Fruit fly (Drosophila melanogaster): ENCODE data around the gene bin.

bin gene

dm6 chr3L:6999993-7000392 lies 9.6 kb downstream of the bin start:
- TF ChIP-seq pan (optimal IDR thresholded peaks at IDR 0.05) (no peak), CG8478 (optimal IDR thresholded peaks at IDR 0.05) (no peak)

dm6 chr3L:7001855-7002254 lies 11.4 kb downstream of the bin start:
- TF ChIP-seq usp (GFP tag; optimal IDR thresholded peaks at IDR 0.05) (no peak), EcR (GFP tag; optimal IDR thresholded peaks at IDR 0.05) (no peak), CG8478 (optimal IDR thresholded peaks at IDR 0.05) (no peak)

DNA sequence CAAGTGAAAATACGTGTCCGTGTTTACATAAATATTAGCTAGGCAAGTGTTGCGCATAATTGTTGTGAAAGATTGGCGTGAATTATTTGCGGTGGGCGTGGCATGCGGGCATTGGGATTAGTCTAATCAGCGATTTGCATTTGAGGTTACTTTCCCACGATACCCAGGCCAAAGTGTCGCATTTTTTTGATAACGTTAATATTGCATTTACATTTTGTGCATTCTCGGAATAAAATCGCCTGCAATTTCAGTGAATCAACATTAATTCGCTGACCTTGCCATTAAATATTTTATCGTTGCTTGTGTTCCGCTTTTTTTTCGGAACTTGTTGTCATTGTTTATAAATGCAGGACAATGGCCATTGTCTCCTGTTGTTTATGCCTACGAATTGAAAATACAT lies 11.9 kb downstream of the bin start:
- TF ChIP-seq Dll (optimal IDR thresholded peaks at IDR 0.05), result no peak
- TF ChIP-seq pan (optimal IDR thresholded peaks at IDR 0.05), result no peak
- TF ChIP-seq usp (GFP tag; optimal IDR thresholded peaks at IDR 0.05), result no peak
- TF ChIP-seq CG8478 (optimal IDR thresholded peaks at IDR 0.05), result no peak
- no peak for TF ChIP-seq psq (optimal IDR thresholded peaks at IDR 0.05)
- no peak for TF ChIP-seq EcR (GFP tag; optimal IDR thresholded peaks at IDR 0.05)

DNA sequence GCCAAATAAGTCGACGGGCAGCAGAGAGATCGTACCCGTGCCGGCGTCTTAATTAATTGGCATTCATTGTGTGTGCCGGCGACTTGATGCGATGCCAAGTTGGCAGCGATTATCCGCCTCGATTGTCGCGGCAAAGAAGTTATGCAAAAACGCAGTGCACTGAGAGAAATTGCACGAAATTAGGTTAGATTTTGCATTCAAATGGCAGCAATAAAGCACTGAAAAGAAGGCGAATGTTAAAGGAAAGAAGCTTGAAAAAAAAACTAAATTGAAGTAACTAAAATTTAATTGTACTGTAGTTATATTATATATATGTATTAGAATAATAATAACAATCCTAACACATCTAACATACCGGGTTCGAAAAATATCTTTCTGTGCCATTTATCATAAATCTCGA lies 12.7 kb downstream of the bin start:
- TF ChIP-seq CG8478 (optimal IDR thresholded peaks at IDR 0.05) (no peak), psq (optimal IDR thresholded peaks at IDR 0.05) (no peak), EcR (GFP tag; optimal IDR thresholded peaks at IDR 0.05) (no peak), pan (optimal IDR thresholded peaks at IDR 0.05) (no peak)

- no peak for TF ChIP-seq pan (optimal IDR thresholded peaks at IDR 0.05)
- TF ChIP-seq CG8478 (optimal IDR thresholded peaks at IDR 0.05), result no peak
- no peak for TF ChIP-seq Dll (optimal IDR thresholded peaks at IDR 0.05)
- TF ChIP-seq usp (GFP tag; optimal IDR thresholded peaks at IDR 0.05), result no peak
- TF ChIP-seq EcR (GFP tag; optimal IDR thresholded peaks at IDR 0.05), result no peak
- no peak for TF ChIP-seq psq (optimal IDR thresholded peaks at IDR 0.05)
Observed at dm6 chr3L:7006421-7006820, 16.0 kb downstream of the bin start.

- TF ChIP-seq CG8478 (optimal IDR thresholded peaks at IDR 0.05) (no peak), psq (optimal IDR thresholded peaks at IDR 0.05) (no peak), EcR (GFP tag; optimal IDR thresholded peaks at IDR 0.05) (no peak), pan (optimal IDR thresholded peaks at IDR 0.05) (no peak), Dll (optimal IDR thresholded peaks at IDR 0.05) (no peak), usp (GFP tag; optimal IDR thresholded peaks at IDR 0.05) (no peak)
Observed at dm6 chr3L:7008351-7008750, 17.9 kb downstream of the bin start.

- TF ChIP-seq usp (GFP tag; optimal IDR thresholded peaks at IDR 0.05) (no peak), EcR (GFP tag; optimal IDR thresholded peaks at IDR 0.05) (no peak), Dll (optimal IDR thresholded peaks at IDR 0.05) (no peak), pan (optimal IDR thresholded peaks at IDR 0.05) (no peak), psq (optimal IDR thresholded peaks at IDR 0.05) (no peak), CG8478 (optimal IDR thresholded peaks at IDR 0.05) (no peak)
Observed at dm6 chr3L:7009411-7009810, 19.0 kb downstream of the bin start.

dm6 chr3L:7009886-7010285 lies 19.5 kb downstream of the bin start:
- no peak for TF ChIP-seq psq (optimal IDR thresholded peaks at IDR 0.05)
- no peak for TF ChIP-seq pan (optimal IDR thresholded peaks at IDR 0.05)
- TF ChIP-seq EcR (GFP tag; optimal IDR thresholded peaks at IDR 0.05), result no peak
- no peak for TF ChIP-seq CG8478 (optimal IDR thresholded peaks at IDR 0.05)

- TF ChIP-seq pan (optimal IDR thresholded peaks at IDR 0.05), result no peak
- TF ChIP-seq EcR (GFP tag; optimal IDR thresholded peaks at IDR 0.05), result no peak
- no peak for TF ChIP-seq CG8478 (optimal IDR thresholded peaks at IDR 0.05)
- no peak for TF ChIP-seq psq (optimal IDR thresholded peaks at IDR 0.05)
- no peak for TF ChIP-seq Dll (optimal IDR thresholded peaks at IDR 0.05)
- TF ChIP-seq usp (GFP tag; optimal IDR thresholded peaks at IDR 0.05), result no peak
Observed at dm6 chr3L:7012271-7012670, 21.8 kb downstream of the bin start.

DNA sequence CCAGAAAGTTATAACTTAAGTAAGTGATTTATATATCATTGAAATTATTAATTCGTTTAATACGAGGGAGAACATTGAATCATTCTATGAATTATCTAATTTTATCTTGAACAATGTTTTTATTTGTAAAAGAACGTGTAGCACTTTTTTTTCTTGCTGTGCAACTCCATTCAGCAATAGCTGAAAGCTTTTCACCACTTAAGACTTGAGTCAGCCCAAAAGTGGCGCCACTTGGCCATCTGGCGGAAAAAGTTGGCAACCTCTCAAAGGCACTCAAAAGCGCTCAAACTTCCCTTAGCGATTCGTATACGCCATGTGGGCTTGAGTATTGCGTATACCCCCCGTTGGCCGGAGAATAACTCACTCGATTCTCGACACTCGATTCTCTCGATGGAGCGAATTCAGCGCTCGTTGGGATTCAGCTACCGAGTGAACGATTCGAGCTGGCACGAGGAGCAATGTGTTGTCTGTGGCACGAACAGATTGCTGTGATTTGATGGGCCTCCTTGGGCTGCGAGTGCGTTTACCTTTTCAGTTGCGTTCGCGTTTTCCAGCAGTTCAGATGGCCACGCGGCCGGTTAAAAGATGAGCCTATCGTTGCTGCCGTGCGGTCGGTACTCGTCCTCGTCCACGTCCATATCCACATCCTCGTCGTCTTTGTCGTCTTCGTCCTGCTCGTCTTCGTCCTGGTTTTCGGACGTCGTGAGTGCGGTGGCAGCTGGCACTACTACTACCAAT lies 23.3 kb downstream of the bin start:
- TF ChIP-seq CG8478 (optimal IDR thresholded peaks at IDR 0.05), result no peak
- no peak for TF ChIP-seq pan (optimal IDR thresholded peaks at IDR 0.05)
- no peak for TF ChIP-seq usp (GFP tag; optimal IDR thresholded peaks at IDR 0.05)

DNA sequence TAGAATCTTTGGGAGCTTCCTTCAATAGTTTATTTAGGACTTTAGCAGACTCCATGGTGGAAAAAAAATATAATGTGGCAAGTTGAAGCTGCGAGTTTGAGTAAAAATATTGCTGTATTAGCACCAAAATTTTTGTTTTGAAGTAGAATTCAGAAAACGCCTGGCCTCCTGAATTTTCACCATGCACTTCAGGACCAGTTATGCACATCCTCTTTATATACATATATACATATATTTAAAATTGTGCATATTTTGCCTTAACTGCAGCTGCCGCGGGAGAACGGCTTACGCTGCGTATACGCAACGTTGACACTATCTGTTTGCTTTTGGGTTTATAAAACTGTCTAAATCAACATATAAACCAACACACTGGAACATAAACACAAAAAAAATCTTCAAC lies 36.3 kb downstream of the bin start, which contains the start of gene CG17744:
CG17744 (minus strand) TSS at position 101 of the 400 bp plus-strand sequence.
- TF ChIP-seq usp (GFP tag; optimal IDR thresholded peaks at IDR 0.05), result no peak
- TF ChIP-seq pan (optimal IDR thresholded peaks at IDR 0.05), result no peak
- no peak for TF ChIP-seq EcR (GFP tag; optimal IDR thresholded peaks at IDR 0.05)
- TF ChIP-seq Dll (optimal IDR thresholded peaks at IDR 0.05), result no peak
- no peak for TF ChIP-seq CG8478 (optimal IDR thresholded peaks at IDR 0.05)
- TF ChIP-seq psq (optimal IDR thresholded peaks at IDR 0.05), result no peak

dm6 chr3L:7035037-7035436 lies 44.6 kb downstream of the bin start:
- no peak for TF ChIP-seq EcR (GFP tag; optimal IDR thresholded peaks at IDR 0.05)
- no peak for TF ChIP-seq CG8478 (optimal IDR thresholded peaks at IDR 0.05)
- TF ChIP-seq psq (optimal IDR thresholded peaks at IDR 0.05), result no peak
- TF ChIP-seq usp (GFP tag; optimal IDR thresholded peaks at IDR 0.05), result no peak
- no peak for TF ChIP-seq pan (optimal IDR thresholded peaks at IDR 0.05)
- TF ChIP-seq Dll (optimal IDR thresholded peaks at IDR 0.05), result no peak

dm6 chr3L:7037843-7038242 lies 47.4 kb downstream of the bin start:
- TF ChIP-seq CG8478 (optimal IDR thresholded peaks at IDR 0.05) (no peak), psq (optimal IDR thresholded peaks at IDR 0.05) (no peak), Dll (optimal IDR thresholded peaks at IDR 0.05) (no peak), usp (GFP tag; optimal IDR thresholded peaks at IDR 0.05) (no peak), pan (optimal IDR thresholded peaks at IDR 0.05) (no peak), EcR (GFP tag; optimal IDR thresholded peaks at IDR 0.05) (no peak)
